Fruit fly (Drosophila melanogaster): ENCODE data around the gene CG9609.

CG9609 gene

DNA sequence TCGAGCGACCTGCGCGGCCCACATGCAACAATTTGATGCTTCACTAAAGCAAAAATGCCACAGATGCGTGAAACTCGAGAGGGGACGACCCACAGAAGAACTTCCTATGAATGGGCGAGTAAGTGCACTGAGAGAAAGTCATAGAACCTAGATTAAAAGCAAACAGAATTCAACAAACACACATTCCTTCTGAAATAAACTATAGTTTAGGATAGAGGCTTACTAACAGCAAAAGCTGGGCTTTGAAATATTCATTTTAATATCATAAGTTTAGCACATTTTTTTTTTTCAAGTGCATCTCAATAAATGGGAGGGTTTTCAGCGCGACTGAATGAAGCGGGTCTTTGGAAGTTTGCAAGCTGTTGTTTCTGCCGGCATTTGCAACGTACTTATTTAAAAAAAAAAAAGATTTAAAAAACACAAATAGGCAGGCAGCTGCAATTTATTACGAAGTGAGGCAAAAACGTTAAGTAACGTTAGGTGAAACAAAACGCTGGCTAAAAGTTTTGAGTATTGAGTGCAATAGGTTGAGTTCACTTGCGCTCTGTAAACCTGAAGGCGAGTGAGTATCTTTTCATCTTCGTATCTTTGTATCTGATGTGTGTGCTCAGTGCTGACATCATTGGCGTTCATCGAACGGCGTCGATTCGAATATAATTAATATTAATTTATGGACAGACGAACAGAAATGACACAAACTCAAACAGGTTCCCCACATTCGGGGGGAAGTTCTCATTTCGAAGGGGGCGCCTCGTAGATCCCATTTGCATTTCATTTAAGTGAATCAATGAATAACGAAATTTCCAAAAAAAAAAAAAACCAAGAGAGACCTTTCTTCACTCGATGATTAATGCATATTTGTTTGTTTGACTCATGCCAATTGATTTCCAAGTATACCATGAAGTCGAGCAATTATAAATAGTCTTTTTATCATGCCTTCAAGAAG is 13.7 kb downstream of the CG9609 start (continued):
- no peak for TF ChIP-seq hkb (optimal IDR thresholded peaks at IDR 0.05)
- TF ChIP-seq hkb (GFP tag; IDR thresholded peaks at IDR 0.05): peak; percentile 75
- TF ChIP-seq Trl (optimal IDR thresholded peaks at IDR 0.05): no peak
- peak; percentile 72 for TF ChIP-seq Trl (GFP tag; optimal IDR thresholded peaks at IDR 0.05)
- TF ChIP-seq tgo (GFP tag; IDR thresholded peaks at IDR 0.05): peak; percentile 49; the same call in 1 of the 3 replicates
- TF ChIP-seq CkIIα-i1 (GFP tag; IDR thresholded peaks at IDR 0.05): no peak
- no peak for TF ChIP-seq ham (GFP tag; IDR thresholded peaks at IDR 0.05)
- TF ChIP-seq kah (GFP tag; optimal IDR thresholded peaks at IDR 0.05): no peak
- no peak for TF ChIP-seq Poxn (GFP tag; IDR thresholded peaks at IDR 0.05)
- TF ChIP-seq CG43689 (GFP tag; IDR thresholded peaks at IDR 0.05): no peak
- no peak for TF ChIP-seq CG9817 (tag; optimal IDR thresholded peaks at IDR 0.05)
- peak; percentile 81; the same call in 1 of the 2 replicates for TF ChIP-seq chm (GFP tag; IDR thresholded peaks at IDR 0.05)
- no peak for TF ChIP-seq luna (GFP tag; optimal IDR thresholded peaks at IDR 0.05)
- no peak for TF ChIP-seq pita (GFP tag; optimal IDR thresholded peaks at IDR 0.05)
- TF ChIP-seq Dad (GFP tag; optimal IDR thresholded peaks at IDR 0.05): peak; percentile 61
- TF ChIP-seq HmgZ (tag; optimal IDR thresholded peaks at IDR 0.05): no peak
- TF ChIP-seq Rx (GFP tag; IDR thresholded peaks at IDR 0.05): peak; percentile 70
- peak; percentile 51 for TF ChIP-seq repo (GFP tag; optimal IDR thresholded peaks at IDR 0.05)
- TF ChIP-seq Rfx (GFP tag; IDR thresholded peaks at IDR 0.05): peak; percentile 37; the same call in 1 of the 2 replicates
- TF ChIP-seq CG10267 (tag; optimal IDR thresholded peaks at IDR 0.05): peak; percentile 62
- TF ChIP-seq kni (GFP tag; optimal IDR thresholded peaks at IDR 0.05): no peak
- TF ChIP-seq hth (optimal IDR thresholded peaks at IDR 0.05): no peak
- TF ChIP-seq cwo (GFP tag; optimal IDR thresholded peaks at IDR 0.05): no peak
- TF ChIP-seq dimm (GFP tag; IDR thresholded peaks at IDR 0.05): peak; percentile 27; the same call in 1 of the 2 replicates
- TF ChIP-seq CG7556 (GFP tag; optimal IDR thresholded peaks at IDR 0.05): peak; percentile 17
- peak; percentile 9 for TF ChIP-seq btn (GFP tag; optimal IDR thresholded peaks at IDR 0.05)
- TF ChIP-seq CG1832 (GFP tag; optimal IDR thresholded peaks at IDR 0.05): no peak
- TF ChIP-seq Mrtf (GFP tag; IDR thresholded peaks at IDR 0.05): 0 out of 3 replicates have a peak, but pooled peaks have one; percentile 16
- TF ChIP-seq Spps (tag; optimal IDR thresholded peaks at IDR 0.05): peak; percentile 66
- no peak for TF ChIP-seq Dp (GFP tag; optimal IDR thresholded peaks at IDR 0.05)
- no peak for TF ChIP-seq CG3847 (GFP tag; IDR thresholded peaks at IDR 0.05)
- TF ChIP-seq CG8290 (GFP tag; optimal IDR thresholded peaks at IDR 0.05): peak; percentile 46
- no peak for TF ChIP-seq CG8290 (tag; optimal IDR thresholded peaks at IDR 0.05)
- TF ChIP-seq Ets65A (GFP tag): peak; percentile 89
- TF ChIP-seq mam (GFP tag; optimal IDR thresholded peaks at IDR 0.05): peak; percentile 61
- no peak for TF ChIP-seq CG15073 (GFP tag; optimal IDR thresholded peaks at IDR 0.05)
- TF ChIP-seq NC2β (GFP tag; optimal IDR thresholded peaks at IDR 0.05): peak; percentile 12
- TF ChIP-seq crol (GFP tag; IDR thresholded peaks at IDR 0.05): peak; percentile 27; the same call in 1 of the 2 replicates
- no peak for TF ChIP-seq h (optimal IDR thresholded peaks at IDR 0.05)
- TF ChIP-seq bsh (GFP tag; optimal IDR thresholded peaks at IDR 0.05): peak in 1 of 2 experiments; percentile 57
- no peak for TF ChIP-seq lov (optimal IDR thresholded peaks at IDR 0.05)
- peak; percentile 81 for TF ChIP-seq lov (GFP tag; IDR thresholded peaks at IDR 0.05)
- TF ChIP-seq CG13424 (tag; optimal IDR thresholded peaks at IDR 0.05): peak; percentile 51
- peak; percentile 43; the same call in 1 of the 2 replicates for TF ChIP-seq gt (GFP tag; IDR thresholded peaks at IDR 0.05)
- TF ChIP-seq CG31388 (GFP tag; optimal IDR thresholded peaks at IDR 0.05): no peak
- TF ChIP-seq CG14441 (GFP tag; IDR thresholded peaks at IDR 0.05): peak; percentile 52
- peak; percentile 24 for TF ChIP-seq Ssrp (tag; optimal IDR thresholded peaks at IDR 0.05)
- 0 out of 2 replicates have a peak, but pooled peaks have one; percentile 25 for TF ChIP-seq Oaz (GFP tag; IDR thresholded peaks at IDR 0.05)
- no peak for TF ChIP-seq CG10565 (GFP tag; optimal IDR thresholded peaks at IDR 0.05)
- TF ChIP-seq MTF-1 (GFP tag; optimal IDR thresholded peaks at IDR 0.05; ENCODE audit: borderline replicate concordance): peak; percentile 43
- TF ChIP-seq row (GFP tag; IDR thresholded peaks at IDR 0.05): peak; percentile 63
